Fruit fly (Drosophila melanogaster) whole organism, embryonic: ENCODE results near the gene Dup99B.

Experiments
- ATbp ChIP-seq: fragments of 200-800 bp; sonication (Bioruptor generic); optimal IDR thresholded peaks from 2 replicates; lab custom pipeline; 2017; ENCODE audit warnings: missing biosample characterization, mild to moderate bottlenecking, missing genetic modification characterization, missing genetic modification reagents
- Abd-B ChIP-seq: fragments of 200-800 bp; sonication (Bioruptor generic); optimal IDR thresholded peaks from 2 replicates; lab custom pipeline; 2018; ENCODE audit warnings: missing biosample characterization, mild to moderate bottlenecking, missing genetic modification characterization, moderate library complexity
- Ada2b ChIP-seq: fragments of 200-800 bp; sonication (Bioruptor generic); IDR thresholded peaks from 2 replicates; pipeline ENCODE4 v1.3.6; 2022; ENCODE audit warnings: missing biosample characterization, missing genetic modification characterization
- Atf6 ChIP-seq: fragments of 200-800 bp; sonication (Bioruptor generic); IDR thresholded peaks from 2 replicates; pipeline ENCODE4 v1.3.6; 2022; ENCODE audit warnings: missing biosample characterization, missing genetic modification characterization
- B-H1 ChIP-seq: fragments of 200-800 bp; sonication (Bioruptor generic); IDR thresholded peaks from 3 replicates; pipeline ENCODE4 v1.3.6; 2022; ENCODE audit warnings: missing biosample characterization, missing genetic modification characterization
- CG10543 ChIP-seq: fragments of 200-800 bp; sonication (Bioruptor generic); optimal IDR thresholded peaks from 3 replicates; lab custom pipeline; 2017; ENCODE audit warnings: missing biosample characterization, mild to moderate bottlenecking, missing genetic modification characterization, moderate library complexity
- CG12071 ChIP-seq: fragments of 200-800 bp; sonication (Bioruptor generic); optimal IDR thresholded peaks from 3 replicates; lab custom pipeline; 2018; ENCODE audit warnings: missing biosample characterization, mild to moderate bottlenecking, missing genetic modification characterization
- CG12104 ChIP-seq: fragments of 200-800 bp; sonication (Bioruptor generic); optimal IDR thresholded peaks from 3 replicates; lab custom pipeline; 2016; ENCODE audit warnings: missing biosample characterization, missing genetic modification characterization
- CG12299 ChIP-seq: fragments of 200-800 bp; sonication (Bioruptor generic); optimal IDR thresholded peaks from 2 replicates; lab custom pipeline; 2018; ENCODE audit warnings: missing biosample characterization, mild to moderate bottlenecking, missing genetic modification characterization
- CG12744 ChIP-seq: fragments of 200-800 bp; sonication (Bioruptor generic); optimal IDR thresholded peaks from 2 replicates; lab custom pipeline; 2016; ENCODE audit warnings: missing biosample characterization, missing genetic modification characterization
- CG13894 ChIP-seq: fragments of 200-800 bp; sonication (Bioruptor generic); optimal IDR thresholded peaks from 3 replicates; lab custom pipeline; 2018; ENCODE audit warnings: missing biosample characterization, mild to moderate bottlenecking, missing genetic modification characterization, moderate library complexity
- CG14050 ChIP-seq: fragments of 200-800 bp; sonication (Bioruptor generic); IDR thresholded peaks from 3 replicates; pipeline ENCODE4 v1.3.6; 2022; ENCODE audit warnings: missing biosample characterization, missing genetic modification characterization
- CG15696 ChIP-seq: fragments of 200-800 bp; sonication (Bioruptor generic); optimal IDR thresholded peaks from 2 replicates; lab custom pipeline; 2019; ENCODE audit warnings: missing biosample characterization, mild to moderate bottlenecking, missing genetic modification characterization, moderate library complexity
- CG17612 ChIP-seq: fragments of 200-800 bp; sonication (Bioruptor generic); IDR thresholded peaks from 2 replicates; pipeline ENCODE4 v1.3.6; 2022; ENCODE audit warnings: missing biosample characterization, missing genetic modification characterization
- CG17829 ChIP-seq: fragments of 200-800 bp; optimal IDR thresholded peaks from 2 replicates; lab custom pipeline; 2019; ENCODE audit warnings: missing biosample characterization, mild to moderate bottlenecking, missing genetic modification characterization, moderate library complexity
- CG17912 ChIP-seq: fragments of 200-800 bp; sonication (Bioruptor generic); optimal IDR thresholded peaks from 2 replicates; lab custom pipeline; 2018; ENCODE audit warnings: missing biosample characterization, mild to moderate bottlenecking, missing genetic modification characterization
- CG2120 ChIP-seq: fragments of 200-800 bp; sonication (Bioruptor generic); optimal IDR thresholded peaks from 3 replicates; lab custom pipeline; 2016; ENCODE audit warnings: missing biosample characterization, missing genetic modification characterization
- CG2202 ChIP-seq: fragments of 200-800 bp; sonication (Bioruptor generic); optimal IDR thresholded peaks from 2 replicates; lab custom pipeline; 2018; ENCODE audit warnings: missing biosample characterization, mild to moderate bottlenecking, missing genetic modification characterization
- CG30431 ChIP-seq: fragments of 200-800 bp; sonication (Bioruptor generic); optimal IDR thresholded peaks from 2 replicates; lab custom pipeline; 2017; ENCODE audit warnings: missing biosample characterization, missing genetic modification characterization
- CG31388 ChIP-seq: fragments of 200-800 bp; sonication (Bioruptor generic); optimal IDR thresholded peaks from 2 replicates; lab custom pipeline; 2016; ENCODE audit warnings: missing biosample characterization, missing genetic modification characterization
- CG3163 ChIP-seq: fragments of 200-800 bp; sonication (Bioruptor generic); optimal IDR thresholded peaks from 3 replicates; lab custom pipeline; 2016; ENCODE audit warnings: missing biosample characterization, missing genetic modification characterization
- CG34376 ChIP-seq: fragments of 200-800 bp; sonication (Bioruptor generic); optimal IDR thresholded peaks from 2 replicates; lab custom pipeline; 2018; ENCODE audit warnings: missing biosample characterization, mild to moderate bottlenecking, missing genetic modification characterization
- CG42726 ChIP-seq: fragments of 200-800 bp; sonication (Bioruptor generic); IDR thresholded peaks from 2 replicates; pipeline ENCODE4 v1.3.6; 2022; ENCODE audit warnings: missing biosample characterization, missing genetic modification characterization; ENCODE audit not compliant: partially characterized antibody
- CG5245 ChIP-seq: fragments of 200-800 bp; sonication (Bioruptor generic); optimal IDR thresholded peaks from 3 replicates; lab custom pipeline; 2016; ENCODE audit warnings: missing biosample characterization, missing genetic modification characterization
- CG6813 ChIP-seq: fragments of 200-800 bp; sonication (Bioruptor generic); optimal IDR thresholded peaks from 2 replicates; lab custom pipeline; 2017; ENCODE audit warnings: missing biosample characterization, missing genetic modification characterization, mild to moderate bottlenecking, moderate library complexity, missing genetic modification reagents
- CG7271 ChIP-seq: fragments of 200-800 bp; sonication (Bioruptor generic); optimal IDR thresholded peaks from 2 replicates; lab custom pipeline; 2018; ENCODE audit warnings: missing biosample characterization, mild to moderate bottlenecking, missing genetic modification characterization, moderate library complexity
- CG7963 ChIP-seq: fragments of 200-800 bp; sonication (Bioruptor generic); IDR thresholded peaks from 3 replicates; pipeline ENCODE4 v1.3.6; 2022; ENCODE audit warnings: missing biosample characterization, missing genetic modification characterization; ENCODE audit not compliant: partially characterized antibody
- Dip3 ChIP-seq: fragments of 200-800 bp; sonication (Bioruptor generic); optimal IDR thresholded peaks from 3 replicates; lab custom pipeline; 2016; ENCODE audit warnings: missing biosample characterization, missing genetic modification characterization
- Dref ChIP-seq: fragments of 200-800 bp; sonication (Bioruptor generic); IDR thresholded peaks from 2 replicates; pipeline ENCODE4 v1.3.6; 2022; ENCODE audit warnings: missing biosample characterization, missing genetic modification characterization
- Fer3 ChIP-seq: fragments of 200-800 bp; sonication (Bioruptor generic); optimal IDR thresholded peaks from 2 replicates; lab custom pipeline; 2018; ENCODE audit warnings: missing biosample characterization, mild to moderate bottlenecking, missing genetic modification characterization, moderate library complexity
- Gsc ChIP-seq: fragments of 200-800 bp; sonication (Bioruptor generic); IDR thresholded peaks from 2 replicates; pipeline ENCODE4 v1.3.6; 2022; ENCODE audit warnings: missing biosample characterization, missing genetic modification characterization
- H15 ChIP-seq: fragments of 200-800 bp; sonication (Bioruptor generic); IDR thresholded peaks from 3 replicates; pipeline ENCODE4 v1.3.6; 2022; ENCODE audit warnings: missing biosample characterization, missing genetic modification characterization
- Meics ChIP-seq: fragments of 200-800 bp; sonication (Bioruptor generic); optimal IDR thresholded peaks from 2 replicates; lab custom pipeline; 2017; ENCODE audit warnings: missing biosample characterization, mild to moderate bottlenecking, missing genetic modification characterization
- NC2β ChIP-seq: fragments of 200-800 bp; sonication (Bioruptor generic); optimal IDR thresholded peaks from 2 replicates; lab custom pipeline; 2016; ENCODE audit warnings: missing biosample characterization, missing genetic modification characterization
- ac ChIP-seq: fragments of 200-800 bp; sonication (Bioruptor generic); optimal IDR thresholded peaks from 3 replicates; lab custom pipeline; 2017; ENCODE audit warnings: missing biosample characterization, mild to moderate bottlenecking, missing genetic modification characterization
- bab2 ChIP-seq: fragments of 200-800 bp; sonication (Bioruptor generic); optimal IDR thresholded peaks from 2 replicates; lab custom pipeline; 2016; ENCODE audit warnings: missing biosample characterization, missing genetic modification characterization
- bowl ChIP-seq: fragments of 200-800 bp; sonication (Bioruptor generic); IDR thresholded peaks from 2 replicates; pipeline ENCODE4 v1.3.6; 2022; ENCODE audit warnings: missing biosample characterization, missing genetic modification characterization
- btn ChIP-seq: fragments of 200-800 bp; sonication (Bioruptor generic); optimal IDR thresholded peaks from 2 replicates; lab custom pipeline; 2016; ENCODE audit warnings: missing biosample characterization, missing genetic modification characterization
- fd3F ChIP-seq: fragments of 200-800 bp; sonication (Bioruptor generic); optimal IDR thresholded peaks from 2 replicates; lab custom pipeline; 2018; ENCODE audit warnings: missing biosample characterization, mild to moderate bottlenecking, missing genetic modification characterization, moderate library complexity
- fd96Cb ChIP-seq: fragments of 200-800 bp; sonication (Bioruptor generic); optimal IDR thresholded peaks from 2 replicates; lab custom pipeline; 2018; ENCODE audit warnings: missing biosample characterization, mild to moderate bottlenecking, missing genetic modification characterization, moderate library complexity
- hkb ChIP-seq, 2 experiments: fragments of 200-800 bp in 1 of 2; fragments of >200 bp in 1 of 2; sonication (Bioruptor generic) in 1 of 2; IDR thresholded peaks in 1 of 2; optimal IDR thresholded peaks in 1 of 2; 2 replicates each; pipeline versions ENCODE4 v1.3.6 to Lab custom; 2017 to 2022; ENCODE audit warnings: missing biosample characterization in 1 of 2, missing genetic modification characterization in 1 of 2
- knrl ChIP-seq: fragments of 200-800 bp; sonication (Bioruptor generic); IDR thresholded peaks from 3 replicates; pipeline ENCODE4 v1.3.6; 2022; ENCODE audit warnings: missing biosample characterization, missing genetic modification characterization; ENCODE audit not compliant: partially characterized antibody
- pnt ChIP-seq: fragments of 200-800 bp; sonication (Bioruptor generic); optimal IDR thresholded peaks from 3 replicates; lab custom pipeline; 2016; ENCODE audit warnings: missing biosample characterization, missing genetic modification characterization
- pros ChIP-seq: fragments of 200-800 bp; sonication (Bioruptor generic); optimal IDR thresholded peaks from 3 replicates; lab custom pipeline; 2019; ENCODE audit warnings: missing biosample characterization, mild to moderate bottlenecking, missing genetic modification characterization, moderate library complexity
- salm ChIP-seq: fragments of 200-800 bp; sonication (Bioruptor generic); optimal IDR thresholded peaks from 2 replicates; lab custom pipeline; 2018; ENCODE audit warnings: missing biosample characterization, mild to moderate bottlenecking, missing genetic modification characterization
- sim ChIP-seq: fragments of 200-800 bp; sonication (Bioruptor generic); IDR thresholded peaks from 2 replicates; pipeline ENCODE4 v1.3.6; 2022; ENCODE audit warnings: missing biosample characterization, missing genetic modification characterization
- toy ChIP-seq: fragments of 200-800 bp; sonication (Bioruptor generic); IDR thresholded peaks from 2 replicates; pipeline ENCODE4 v1.3.6; 2022; ENCODE audit warnings: missing biosample characterization, missing genetic modification characterization
- tup ChIP-seq: fragments of 200-800 bp; sonication (Bioruptor generic); optimal IDR thresholded peaks from 2 replicates; lab custom pipeline; 2016; ENCODE audit warnings: missing biosample characterization, mild to moderate bottlenecking, missing genetic modification characterization, moderate library complexity
- unpg ChIP-seq: fragments of 200-800 bp; sonication (Bioruptor generic); optimal IDR thresholded peaks from 3 replicates; lab custom pipeline; 2018; ENCODE audit warnings: missing biosample characterization, mild to moderate bottlenecking, missing genetic modification characterization, moderate library complexity
- wor ChIP-seq: fragments of 200-800 bp; sonication (Bioruptor generic); IDR thresholded peaks from 2 replicates; pipeline ENCODE4 v1.3.6; 2022; ENCODE audit warnings: missing biosample characterization, missing genetic modification characterization
- zen ChIP-seq: fragments of 200-800 bp; sonication (Bioruptor generic); optimal IDR thresholded peaks from 3 replicates; lab custom pipeline; 2018; ENCODE audit warnings: missing biosample characterization, mild to moderate bottlenecking, missing genetic modification characterization, moderate library complexity

Gene Dup99B

dm6 chr3R:29696359-29696758, 18.8 kb downstream of the Dup99B start (continued):
- TF ChIP-seq bab2: no peak
- peak; percentile 22 for TF ChIP-seq unpg
- peak; percentile 16 for TF ChIP-seq ac (GFP tag; lab: Kevin White, UChicago)
- no peak for TF ChIP-seq wor (GFP tag; lab: Robert Waterston, UW)
- TF ChIP-seq CG14050: no peak
- no peak for TF ChIP-seq bowl (GFP tag; lab: Robert Waterston, UW)
- TF ChIP-seq CG12071 (GFP tag; lab: Kevin White, UChicago): no peak
- TF ChIP-seq CG12744 (GFP tag; lab: Kevin White, UChicago): no peak
- peak; percentile 37 for TF ChIP-seq CG17829
- 0 out of 2 replicates have a peak, but pooled peaks have one; percentile 7 for TF ChIP-seq Ada2b (GFP tag; lab: Robert Waterston, UW)
- TF ChIP-seq B-H1 (GFP tag; lab: Robert Waterston, UW): no peak
- no peak for TF ChIP-seq hkb (optimal IDR thresholded peaks at IDR 0.05; lab: Kevin White, UChicago)
- TF ChIP-seq hkb (GFP tag; IDR thresholded peaks at IDR 0.05; lab: Robert Waterston, UW): no peak
- TF ChIP-seq CG31388 (GFP tag; lab: Kevin White, UChicago): no peak
- TF ChIP-seq Fer3 (tag; lab: Kevin White, UChicago): no peak
- TF ChIP-seq CG12299: no peak
- no peak for TF ChIP-seq Gsc (GFP tag; lab: Robert Waterston, UW)
- TF ChIP-seq tup (GFP tag; lab: Kevin White, UChicago): no peak
- peak; percentile 58 for TF ChIP-seq CG15696
- TF ChIP-seq Meics (GFP tag; lab: Kevin White, UChicago): no peak
- no peak for TF ChIP-seq Dip3 (GFP tag; lab: Kevin White, UChicago)
- TF ChIP-seq CG12104: no peak
- TF ChIP-seq CG17912 (GFP tag; lab: Kevin White, UChicago): no peak
- TF ChIP-seq zen (tag; lab: Kevin White, UChicago): peak; percentile 75
- TF ChIP-seq CG5245 (GFP tag; lab: Kevin White, UChicago): no peak
- TF ChIP-seq Abd-B: no peak
- peak; percentile 29 for TF ChIP-seq pnt (GFP tag; lab: Kevin White, UChicago)
- TF ChIP-seq Dref (GFP tag; lab: Robert Waterston, UW): no peak
- TF ChIP-seq CG42726: no peak
- no peak for TF ChIP-seq fd96Cb (tag; lab: Kevin White, UChicago)
- no peak for TF ChIP-seq CG2202 (tag; lab: Kevin White, UChicago)
- TF ChIP-seq CG34376 (GFP tag; lab: Kevin White, UChicago): no peak
- TF ChIP-seq CG10543 (GFP tag; lab: Kevin White, UChicago): no peak
- no peak for TF ChIP-seq sim
- no peak for TF ChIP-seq H15
- no peak for TF ChIP-seq NC2β
- TF ChIP-seq CG6813 (GFP tag; lab: Kevin White, UChicago): no peak
- no peak for TF ChIP-seq Atf6 (GFP tag; lab: Robert Waterston, UW)
- TF ChIP-seq knrl (GFP tag; lab: Robert Waterston, UW): no peak
- no peak for TF ChIP-seq CG30431 (GFP tag; lab: Kevin White, UChicago)
- TF ChIP-seq CG7271 (tag; lab: Kevin White, UChicago): no peak
- no peak for TF ChIP-seq btn (GFP tag; lab: Kevin White, UChicago)
- TF ChIP-seq salm: no peak
- TF ChIP-seq toy (GFP tag; lab: Robert Waterston, UW): no peak
- TF ChIP-seq CG3163 (GFP tag; lab: Kevin White, UChicago): no peak
- TF ChIP-seq ATbp: no peak
- TF ChIP-seq CG13894 (tag; lab: Kevin White, UChicago): no peak
- no peak for TF ChIP-seq CG7963
- no peak for TF ChIP-seq CG17612 (GFP tag; lab: Robert Waterston, UW)
- no peak for TF ChIP-seq pros (GFP tag; lab: Kevin White, UChicago)
- TF ChIP-seq fd3F (GFP tag; lab: Kevin White, UChicago): no peak
- TF ChIP-seq CG2120 (GFP tag; lab: Kevin White, UChicago): no peak
